Fruit fly (Drosophila melanogaster) whole organism, embryonic: ENCODE measurements around the gene CG11596.
A peak's percentile ranks its signal among the peaks of the same experiment; 100 is the strongest.

ENCODE experiments used
- Adf1 ChIP-seq: fragments of 200-800 bp; sonication (Bioruptor generic); IDR thresholded peaks from 2 replicates; pipeline ENCODE4 v1.3.6; 2022; ENCODE audit warnings: missing biosample characterization, missing genetic modification characterization
- CG10366 ChIP-seq: fragments of 200-800 bp; sonication (Bioruptor generic); IDR thresholded peaks from 2 replicates; pipeline ENCODE4 v1.3.6; 2022; ENCODE audit warnings: missing biosample characterization, missing genetic modification characterization
- CG11456 ChIP-seq: fragments of 200-800 bp; sonication (Bioruptor generic); IDR thresholded peaks from 3 replicates; pipeline ENCODE4 v1.3.6; 2022; ENCODE audit warnings: missing biosample characterization, missing genetic modification characterization
- CG12299 ChIP-seq: fragments of 200-800 bp; sonication (Bioruptor generic); optimal IDR thresholded peaks from 2 replicates; lab custom pipeline; 2018; ENCODE audit warnings: missing biosample characterization, mild to moderate bottlenecking, missing genetic modification characterization
- CG13123 ChIP-seq: fragments of 200-800 bp; sonication (Bioruptor generic); optimal IDR thresholded peaks from 2 replicates; lab custom pipeline; 2016; ENCODE audit warnings: missing biosample characterization, missing genetic modification characterization
- CG14050 ChIP-seq: fragments of 200-800 bp; sonication (Bioruptor generic); IDR thresholded peaks from 3 replicates; pipeline ENCODE4 v1.3.6; 2022; ENCODE audit warnings: missing biosample characterization, missing genetic modification characterization
- CG17802 ChIP-seq: fragments of 200-800 bp; sonication (Bioruptor generic); optimal IDR thresholded peaks from 2 replicates; lab custom pipeline; 2018; ENCODE audit warnings: missing biosample characterization, mild to moderate bottlenecking, missing genetic modification characterization, moderate library complexity
- CG30403 ChIP-seq: fragments of 200-800 bp; sonication (Bioruptor generic); optimal IDR thresholded peaks from 3 replicates; lab custom pipeline; 2016; ENCODE audit warnings: missing biosample characterization, missing genetic modification characterization
- CG31388 ChIP-seq: fragments of 200-800 bp; sonication (Bioruptor generic); optimal IDR thresholded peaks from 2 replicates; lab custom pipeline; 2016; ENCODE audit warnings: missing biosample characterization, missing genetic modification characterization
- CG4404 ChIP-seq: fragments of 200-800 bp; sonication (Bioruptor generic); IDR thresholded peaks from 2 replicates; pipeline ENCODE4 v1.3.6; 2022; ENCODE audit warnings: missing biosample characterization, missing genetic modification characterization
- CG5245 ChIP-seq: fragments of 200-800 bp; sonication (Bioruptor generic); optimal IDR thresholded peaks from 3 replicates; lab custom pipeline; 2016; ENCODE audit warnings: missing biosample characterization, missing genetic modification characterization
- CG6854 ChIP-seq: fragments of 200-800 bp; sonication (Bioruptor generic); optimal IDR thresholded peaks from 3 replicates; lab custom pipeline; 2017; ENCODE audit warnings: missing biosample characterization, mild to moderate bottlenecking, missing genetic modification characterization
- CG7556 ChIP-seq: fragments of 200-800 bp; sonication (Bioruptor generic); optimal IDR thresholded peaks from 2 replicates; lab custom pipeline; 2017; ENCODE audit warnings: missing biosample characterization, mild to moderate bottlenecking, missing genetic modification characterization
- CG8290 ChIP-seq, 3 experiments: fragments of 200-800 bp; sonication (Bioruptor generic); optimal IDR thresholded peaks; 2 replicates each; lab custom pipeline; 2016 to 2019; ENCODE audit warnings: missing biosample characterization in 3 of 3, missing genetic modification characterization in 3 of 3, mild to moderate bottlenecking in 2 of 3, moderate library complexity in 1 of 3
- CG8388 ChIP-seq: fragments of 200-800 bp; sonication (Bioruptor generic); optimal IDR thresholded peaks from 2 replicates; lab custom pipeline; 2019; ENCODE audit warnings: missing biosample characterization, mild to moderate bottlenecking, missing genetic modification characterization, moderate library complexity
- CG8924 ChIP-seq: fragments of 200-800 bp; optimal IDR thresholded peaks from 3 replicates; lab custom pipeline; 2019; ENCODE audit warnings: missing biosample characterization, mild to moderate bottlenecking, missing genetic modification characterization, moderate library complexity
- CG8944 ChIP-seq: fragments of 200-800 bp; sonication (Bioruptor generic); optimal IDR thresholded peaks from 3 replicates; lab custom pipeline; 2016; ENCODE audit warnings: missing biosample characterization, missing genetic modification characterization
- Chrac-16 ChIP-seq: fragments of 200-800 bp; sonication (Bioruptor generic); optimal IDR thresholded peaks from 3 replicates; lab custom pipeline; 2016; ENCODE audit warnings: missing biosample characterization, missing genetic modification characterization
- Dp ChIP-seq: fragments of 200-800 bp; sonication (Bioruptor generic); optimal IDR thresholded peaks from 2 replicates; lab custom pipeline; 2018; ENCODE audit warnings: missing biosample characterization, mild to moderate bottlenecking, missing genetic modification characterization, moderate library complexity
- Ets65A ChIP-seq: fragments of 200-800 bp; sonication (Bioruptor generic); peaks from one replicate; lab custom pipeline; 2016; ENCODE audit warnings: missing biosample characterization, missing genetic modification characterization
- GATAe ChIP-seq: fragments of 200-800 bp; sonication (Bioruptor generic); conservative IDR thresholded peaks from 2 replicates; pipeline ENCODE4 v1.3.6; 2022; ENCODE audit warnings: missing biosample characterization, missing genetic modification characterization
- Hand ChIP-seq: fragments of 200-800 bp; sonication (Bioruptor generic); optimal IDR thresholded peaks from 2 replicates; lab custom pipeline; 2017; ENCODE audit warnings: mild to moderate bottlenecking, missing biosample characterization, missing genetic modification reagents, missing genetic modification characterization
- Kr ChIP-seq: fragments of 200-800 bp; sonication (Bioruptor generic); optimal IDR thresholded peaks from 2 replicates; lab custom pipeline; 2017; ENCODE audit warnings: missing biosample characterization, mild to moderate bottlenecking, missing genetic modification characterization
- MTF-1 ChIP-seq: fragments of 200-800 bp; sonication (Bioruptor generic); optimal IDR thresholded peaks from 2 replicates; lab custom pipeline; 2018; ENCODE audit warnings: missing biosample characterization, mild to moderate bottlenecking, missing genetic modification characterization, borderline replicate concordance
- Mad ChIP-seq: fragments of 200-800 bp; sonication (Bioruptor generic); optimal IDR thresholded peaks from 2 replicates; lab custom pipeline; 2016; ENCODE audit warnings: missing biosample characterization, missing genetic modification characterization
- Max ChIP-seq: fragments of 200-800 bp; sonication (Bioruptor generic); optimal IDR thresholded peaks from 2 replicates; lab custom pipeline; 2016; ENCODE audit warnings: missing biosample characterization, mild to moderate bottlenecking, missing genetic modification characterization
- NK7.1 ChIP-seq: fragments of 200-800 bp; sonication (Bioruptor generic); optimal IDR thresholded peaks from 3 replicates; lab custom pipeline; 2016; ENCODE audit warnings: missing biosample characterization, missing genetic modification characterization
- Poxn ChIP-seq: fragments of 200-800 bp; sonication (Bioruptor generic); IDR thresholded peaks from 2 replicates; pipeline ENCODE4 v1.3.6; 2022; ENCODE audit warnings: missing biosample characterization, missing genetic modification characterization
- Sry-δ ChIP-seq: fragments of 200-800 bp; sonication (Bioruptor generic); optimal IDR thresholded peaks from 2 replicates; lab custom pipeline; 2016; ENCODE audit warnings: missing biosample characterization, missing genetic modification characterization
- ab ChIP-seq: fragments of 200-800 bp; sonication (Bioruptor generic); optimal IDR thresholded peaks from 2 replicates; lab custom pipeline; 2016; ENCODE audit warnings: missing biosample characterization, missing genetic modification characterization
- ash1 ChIP-seq: fragments of 200-800 bp; sonication (Bioruptor generic); optimal IDR thresholded peaks from 2 replicates; lab custom pipeline; 2018; ENCODE audit warnings: missing biosample characterization, mild to moderate bottlenecking, missing genetic modification characterization
- bab2 ChIP-seq: fragments of 200-800 bp; sonication (Bioruptor generic); optimal IDR thresholded peaks from 2 replicates; lab custom pipeline; 2016; ENCODE audit warnings: missing biosample characterization, missing genetic modification characterization
- caup ChIP-seq: fragments of 200-800 bp; sonication (Bioruptor generic); optimal IDR thresholded peaks from 3 replicates; lab custom pipeline; 2017; ENCODE audit warnings: missing biosample characterization, mild to moderate bottlenecking, missing genetic modification characterization, moderate library complexity; ENCODE audit not compliant: severe bottlenecking
- fd96Cb ChIP-seq: fragments of 200-800 bp; sonication (Bioruptor generic); optimal IDR thresholded peaks from 2 replicates; lab custom pipeline; 2018; ENCODE audit warnings: missing biosample characterization, mild to moderate bottlenecking, missing genetic modification characterization, moderate library complexity
- fru ChIP-seq: fragments of >200 bp; optimal IDR thresholded peaks from 2 replicates; lab custom pipeline; 2017
- gcm2 ChIP-seq: fragments of 200-800 bp; sonication (Bioruptor generic); optimal IDR thresholded peaks from 2 replicates; lab custom pipeline; 2016; ENCODE audit warnings: missing biosample characterization, missing genetic modification characterization
- gfzf ChIP-seq: fragments of 200-800 bp; sonication (Bioruptor generic); optimal IDR thresholded peaks from 2 replicates; lab custom pipeline; 2016; ENCODE audit warnings: missing biosample characterization, mild to moderate bottlenecking, missing genetic modification characterization, moderate library complexity
- gsb ChIP-seq: fragments of 200-800 bp; sonication (Bioruptor generic); IDR thresholded peaks from 2 replicates; pipeline ENCODE4 v1.3.6; 2022; ENCODE audit warnings: missing biosample characterization, missing genetic modification characterization
- gsb-n ChIP-seq: fragments of 200-800 bp; sonication (Bioruptor generic); optimal IDR thresholded peaks from 3 replicates; lab custom pipeline; 2018; ENCODE audit warnings: missing biosample characterization, mild to moderate bottlenecking, missing genetic modification characterization
- lmd ChIP-seq: fragments of 200-800 bp; sonication (Bioruptor generic); IDR thresholded peaks from 2 replicates; pipeline ENCODE4 v1.3.6; 2022; ENCODE audit warnings: missing biosample characterization, missing genetic modification characterization
- nerfin-1 ChIP-seq: fragments of 200-800 bp; sonication (Bioruptor generic); optimal IDR thresholded peaks from 3 replicates; lab custom pipeline; 2019; ENCODE audit warnings: missing biosample characterization, mild to moderate bottlenecking, missing genetic modification characterization, moderate library complexity
- org-1 ChIP-seq: fragments of 200-800 bp; sonication (Bioruptor generic); optimal IDR thresholded peaks from 2 replicates; lab custom pipeline; 2017; ENCODE audit warnings: missing biosample characterization, missing genetic modification characterization
- pan ChIP-seq, 4 experiments: fragments of >200 bp in 3 of 4; fragments of 200-800 bp in 1 of 4; sonication (Bioruptor generic) in 1 of 4; optimal IDR thresholded peaks in 3 of 4; IDR thresholded peaks in 1 of 4; 2 replicates each; pipeline versions ENCODE4 v1.3.6 to Lab custom; 2017 to 2022; ENCODE audit warnings: missing biosample characterization in 2 of 4, missing genetic modification characterization in 2 of 4, mixed read lengths in 1 of 4
- prd ChIP-seq, 3 experiments: fragments of >200 bp in 2 of 3; fragments of 200-800 bp in 1 of 3; sonication (Bioruptor generic) in 1 of 3; optimal IDR thresholded peaks in 2 of 3; IDR thresholded peaks in 1 of 3; 2 replicates in 2 of 3; 3 replicates in 1 of 3; pipeline versions ENCODE4 v1.3.6 to Lab custom; 2017 to 2022; ENCODE audit warnings: missing biosample characterization in 1 of 3, missing genetic modification characterization in 1 of 3
- pum ChIP-seq: fragments of 200-800 bp; sonication (Bioruptor generic); optimal IDR thresholded peaks from 2 replicates; lab custom pipeline; 2016; ENCODE audit warnings: missing biosample characterization, missing genetic modification characterization
- sd ChIP-seq: fragments of 200-800 bp; sonication (Bioruptor generic); optimal IDR thresholded peaks from 3 replicates; lab custom pipeline; 2018; ENCODE audit warnings: missing biosample characterization, mild to moderate bottlenecking, missing genetic modification characterization, moderate library complexity
- unc-4 ChIP-seq: fragments of 200-800 bp; sonication (Bioruptor generic); IDR thresholded peaks from 2 replicates; pipeline ENCODE4 v1.3.6; 2022; ENCODE audit warnings: missing biosample characterization, missing genetic modification characterization; ENCODE audit not compliant: partially characterized antibody
- usp ChIP-seq: fragments of >200 bp; optimal IDR thresholded peaks from 2 replicates; lab custom pipeline; 2017; ENCODE audit warnings: missing biosample characterization, missing genetic modification characterization
- vvl ChIP-seq: fragments of 200-800 bp; sonication (Bioruptor generic); IDR thresholded peaks from 2 replicates; pipeline ENCODE4 v1.3.6; 2022; ENCODE audit warnings: missing biosample characterization, missing genetic modification characterization

The CG11596 gene

DNA sequence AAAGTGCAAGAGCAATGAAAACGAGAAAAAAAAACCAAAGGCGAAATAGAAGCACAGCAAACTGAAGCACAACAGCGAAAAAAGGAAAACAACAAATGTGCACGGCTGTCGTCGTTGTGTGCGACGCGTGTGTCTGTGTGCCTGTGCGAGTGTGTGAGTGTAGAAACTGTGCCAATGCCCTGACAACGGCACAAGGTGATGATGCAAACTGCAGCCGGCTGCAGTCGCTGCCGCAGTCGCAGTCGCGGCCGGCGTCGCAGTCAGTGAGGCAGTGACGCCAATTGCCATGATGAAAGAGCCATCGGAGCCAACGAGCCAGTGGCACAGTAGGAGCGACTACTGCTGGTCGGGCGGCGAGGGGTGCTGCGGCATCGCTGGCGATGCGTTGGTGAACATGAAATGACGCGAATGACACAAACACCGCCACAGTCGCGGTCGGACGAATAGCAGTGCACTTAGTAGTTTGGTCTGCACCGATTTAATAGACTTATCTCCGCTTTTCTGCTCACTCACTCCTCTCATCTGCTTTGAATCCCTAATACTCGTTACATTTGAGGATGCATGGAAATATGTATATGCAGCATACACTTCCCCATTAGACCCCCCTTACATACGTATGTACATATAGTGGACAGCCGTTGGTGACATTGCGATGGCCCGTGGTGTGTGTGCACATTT is 41.2 kb downstream of the CG11596 start (continued):
- TF ChIP-seq CG8944 (peak; percentile 57), nerfin-1 (tag; lab: Kevin White, UChicago) (peak; percentile 80), lmd (peak; percentile 73), CG5245 (GFP tag; lab: Kevin White, UChicago) (no peak), fd96Cb (tag; lab: Kevin White, UChicago) (peak; percentile 78), CG12299 (tag; lab: Kevin White, UChicago) (peak; percentile 9), CG11456 (no peak), NK7.1 (no peak), gsb (GFP tag; lab: Robert Waterston, UW) (no peak), Adf1 (peak; percentile 47), vvl (GFP tag; lab: Robert Waterston, UW) (peak; percentile 59), CG4404 (GFP tag; lab: Robert Waterston, UW) (no peak), Ets65A (GFP tag; lab: Kevin White, UChicago) (peak; percentile 84), CG10366 (GFP tag; lab: Robert Waterston, UW) (peak; percentile 38), Dp (no peak), CG8924 (tag; lab: Kevin White, UChicago) (peak; percentile 61), pum (peak; percentile 46), ash1 (no peak), CG7556 (peak; percentile 49), CG6854 (GFP tag; lab: Kevin White, UChicago) (no peak), fru (no peak), Hand (no peak), unc-4 (no peak), Sry-δ (GFP tag; lab: Kevin White, UChicago) (no peak), ab (GFP tag; lab: Kevin White, UChicago) (no peak), CG13123 (GFP tag; lab: Kevin White, UChicago) (no peak), CG8388 (GFP tag; lab: Kevin White, UChicago) (peak; percentile 68), MTF-1 (GFP tag; lab: Kevin White, UChicago) (peak; percentile 32), Max (GFP tag; lab: Kevin White, UChicago) (no peak), CG30403 (GFP tag; lab: Kevin White, UChicago) (peak; percentile 54), gcm2 (GFP tag; lab: Kevin White, UChicago) (no peak), usp (GFP tag; lab: Kevin White, UChicago) (no peak), Chrac-16 (no peak), bab2 (no peak), gfzf (GFP tag; lab: Kevin White, UChicago) (no peak), CG31388 (no peak), gsb-n (tag; lab: Kevin White, UChicago) (peak; percentile 41), Kr (no peak), org-1 (GFP tag; lab: Kevin White, UChicago) (peak; percentile 68), sd (tag; lab: Kevin White, UChicago) (peak; percentile 18), CG14050 (GFP tag; lab: Robert Waterston, UW) (peak; percentile 18; the same call in 1 of the 3 replicates), Poxn (no peak), prd (optimal IDR thresholded peaks at IDR 0.05; lab: Kevin White, UChicago) (no peak), prd (GFP tag; IDR thresholded peaks at IDR 0.05; lab: Robert Waterston, UW) (peak; percentile 66; the same call in 2 of the 3 replicates), GATAe (GFP tag; lab: Robert Waterston, UW) (no peak), CG8290 (GFP tag; optimal IDR thresholded peaks at IDR 0.05; lab: Kevin White, UChicago) (peak; percentile 19), CG8290 (tag; optimal IDR thresholded peaks at IDR 0.05; lab: Kevin White, UChicago) (peak in 1 of 2 experiments; percentile 76), pan (optimal IDR thresholded peaks at IDR 0.05; lab: Kevin White, UChicago) (no peak), pan (GFP tag; optimal IDR thresholded peaks at IDR 0.05 in 1 of 2, IDR thresholded peaks at IDR 0.05 in 1 of 2) (peak in 1 of 2 experiments; percentile 52), CG17802 (tag; lab: Kevin White, UChicago) (peak; percentile 40), caup (GFP tag; lab: Kevin White, UChicago) (no peak), Mad (GFP tag; lab: Kevin White, UChicago) (no peak)
